Worm (Caenorhabditis elegans) whole organism, L3 larva: ENCODE measurements around the gene Y94H6A.5.

Experiments
- ama-1 ChIP-seq: fragments of 150-350 bp; optimal IDR thresholded peaks from 2 replicates; lab custom pipeline; 2018
- elt-2 ChIP-seq: sonication (generic microtip); optimal IDR thresholded peaks from 2 replicates; lab custom pipeline; 2016; ENCODE audit warnings: missing genetic modification reagents, mild to moderate bottlenecking, missing genetic modification characterization, missing compliant biosample characterization
- elt-3 ChIP-seq, 3 experiments: fragments of 150-350 bp in 1 of 3; sonication (generic microtip) in 2 of 3; optimal IDR thresholded peaks; 2 replicates in 2 of 3; 4 replicates in 1 of 3; lab custom pipeline; 2014 to 2017; ENCODE audit warnings: missing biosample characterization in 3 of 3, missing genetic modification characterization in 3 of 3
- mdl-1 ChIP-seq: fragments of 150-350 bp; optimal IDR thresholded peaks from 2 replicates; lab custom pipeline; 2014; ENCODE audit warnings: missing biosample characterization, missing genetic modification characterization
- nhr-12 ChIP-seq: fragments of 150-350 bp; optimal IDR thresholded peaks from 2 replicates; lab custom pipeline; 2014; ENCODE audit warnings: missing biosample characterization, missing genetic modification characterization
- nhr-23 ChIP-seq: fragments of 150-350 bp; optimal IDR thresholded peaks from 2 replicates; lab custom pipeline; 2014; ENCODE audit warnings: missing biosample characterization, missing genetic modification reagents, missing genetic modification characterization
- nhr-237 ChIP-seq: fragments of 150-350 bp; optimal IDR thresholded peaks from 2 replicates; lab custom pipeline; 2014; ENCODE audit warnings: missing biosample characterization, missing genetic modification characterization
- sea-2 ChIP-seq: fragments of 150-350 bp; sonication (generic microtip); optimal IDR thresholded peaks from 4 replicates; lab custom pipeline; 2014; ENCODE audit warnings: missing biosample characterization, missing genetic modification reagents, missing genetic modification characterization
- skn-1 ChIP-seq: fragments of 150-350 bp; optimal IDR thresholded peaks from 2 replicates; lab custom pipeline; 2014; ENCODE audit warnings: missing biosample characterization, missing genetic modification characterization
- snpc-4 ChIP-seq: fragments of 150-350 bp; optimal IDR thresholded peaks from 2 replicates; lab custom pipeline; 2014; ENCODE audit warnings: missing biosample characterization, missing genetic modification characterization
- ztf-11 ChIP-seq: fragments of 150-350 bp; optimal IDR thresholded peaks from 2 replicates; lab custom pipeline; 2014; ENCODE audit warnings: missing biosample characterization, missing genetic modification characterization

ce11 chrIV:2658733-2659132, 45.0 kb downstream of the Y94H6A.5 start:
- no peak for TF ChIP-seq ztf-11 (tag; lab: Kevin White, UChicago)
- no peak for TF ChIP-seq elt-2 (tag; lab: Kevin White, UChicago)
- TF ChIP-seq ama-1 (lab: Kevin White, UChicago): no peak
- no peak for TF ChIP-seq skn-1 (tag; lab: Kevin White, UChicago)
- no peak for TF ChIP-seq nhr-12 (tag; lab: Kevin White, UChicago)
- TF ChIP-seq sea-2 (GFP tag; lab: Kevin White, UChicago): no peak
- no peak for TF ChIP-seq mdl-1 (tag; lab: Kevin White, UChicago)
- TF ChIP-seq elt-3 (tag; optimal IDR thresholded peaks at IDR 0.05; lab: Kevin White, UChicago): no peak
- TF ChIP-seq nhr-23 (tag; lab: Kevin White, UChicago): no peak
- TF ChIP-seq snpc-4 (tag; lab: Kevin White, UChicago): no peak
- no peak for TF ChIP-seq nhr-237 (tag; lab: Kevin White, UChicago)
